Fruit fly (Drosophila melanogaster) S2 (cell line): Measurements from ENCODE around the gene MRG15.

ENCODE experiments used
- CG8478 ChIP-seq: fragments of >200 bp; optimal IDR thresholded peaks from 2 replicates; lab custom pipeline; 2018
- CTCF ChIP-seq, 2 experiments: fragments of >200 bp; optimal IDR thresholded peaks; 2 replicates each; lab custom pipeline; 2018

DNA sequence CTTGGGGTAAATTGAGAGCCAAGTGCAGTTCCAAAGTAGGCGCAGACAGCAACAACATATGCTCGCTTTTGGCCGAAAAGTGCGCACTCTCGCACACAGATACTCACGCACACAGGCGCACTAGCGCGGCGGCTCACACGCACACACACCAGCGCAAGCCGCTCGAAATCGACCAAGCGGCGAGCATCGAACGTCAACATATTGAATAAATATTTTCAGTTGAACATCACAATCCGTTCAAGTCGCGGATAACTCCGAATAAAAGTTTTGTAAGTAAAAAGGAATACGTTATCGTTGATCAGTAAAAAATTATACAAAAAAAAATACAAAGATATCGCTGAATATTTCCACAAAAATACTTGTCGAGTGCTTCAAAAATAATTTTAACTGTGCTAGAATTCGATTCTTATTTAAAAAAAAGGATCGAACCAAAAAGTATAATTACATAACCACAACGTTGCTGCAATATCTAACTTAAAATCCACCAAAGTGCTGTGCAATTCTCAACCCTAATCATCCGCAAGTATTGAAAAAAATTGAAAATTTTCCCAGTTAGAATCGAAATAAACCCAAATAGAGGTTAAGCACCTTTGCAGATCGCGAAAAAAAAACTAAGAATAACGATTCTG lies 3.5 kb upstream of the MRG15 start:
- TF ChIP-seq CTCF (optimal IDR thresholded peaks at IDR 0.05; lab: Kevin White, UChicago), result no peak
- TF ChIP-seq CG8478 (lab: Kevin White, UChicago), result no peak
